Fruit fly (Drosophila melanogaster): ENCODE data around the gene Sld5.

Gene Sld5

dm6 chr3R:26008892-26009539 lies 47.3 kb downstream of the Sld5 start (continued):
- peak; percentile 80 for TF ChIP-seq sv (GFP tag; optimal IDR thresholded peaks at IDR 0.05)
- TF ChIP-seq Mio (GFP tag; optimal IDR thresholded peaks at IDR 0.05), result peak; percentile 36
- TF ChIP-seq CG9705 (GFP tag; optimal IDR thresholded peaks at IDR 0.05), result peak; percentile 90
- TF ChIP-seq dsf (GFP tag; optimal IDR thresholded peaks at IDR 0.05; ENCODE audit: borderline replicate concordance), result peak; percentile 72
- no peak for TF ChIP-seq pan (optimal IDR thresholded peaks at IDR 0.05)

dm6 chr3R:26007964-26008868 lies 48.1 kb downstream of the Sld5 start:
- TF ChIP-seq Dfd (GFP tag; optimal IDR thresholded peaks at IDR 0.05) (peak; percentile 59), h (GFP tag; optimal IDR thresholded peaks at IDR 0.05) (peak; percentile 87), Rel (GFP tag; optimal IDR thresholded peaks at IDR 0.05) (peak; percentile 14), Rel (tag; optimal IDR thresholded peaks at IDR 0.05) (peak; percentile 87), fru (GFP tag; optimal IDR thresholded peaks at IDR 0.05) (peak; percentile 18), jim (GFP tag; optimal IDR thresholded peaks at IDR 0.05) (peak; percentile 48), Vsx2 (GFP tag; optimal IDR thresholded peaks at IDR 0.05; ENCODE audit: partially characterized antibody) (no peak), ey (GFP tag; optimal IDR thresholded peaks at IDR 0.05) (peak; percentile 20), Sp1 (GFP tag; optimal IDR thresholded peaks at IDR 0.05) (peak; percentile 70), lola (GFP tag; optimal IDR thresholded peaks at IDR 0.05) (no peak), woc (GFP tag; optimal IDR thresholded peaks at IDR 0.05) (peak; percentile 42), CG9705 (GFP tag; optimal IDR thresholded peaks at IDR 0.05) (peak; percentile 2), dl (GFP tag; optimal IDR thresholded peaks at IDR 0.05; ENCODE audit: insufficient read depth in 1 of 2, partially characterized antibody in 2 of 2) (peak; percentile 34 to 51), brk (GFP tag; optimal IDR thresholded peaks at IDR 0.05) (peak; percentile 10), HLH106 (tag; optimal IDR thresholded peaks at IDR 0.05) (no peak), usp (GFP tag; optimal IDR thresholded peaks at IDR 0.05) (no peak), br (GFP tag; optimal IDR thresholded peaks at IDR 0.05) (peak; percentile 54)

- TF ChIP-seq rgr (GFP tag; optimal IDR thresholded peaks at IDR 0.05) (no peak), ey (GFP tag; optimal IDR thresholded peaks at IDR 0.05) (no peak), CG32264 (GFP tag; optimal IDR thresholded peaks at IDR 0.05) (no peak), Myc (optimal IDR thresholded peaks at IDR 0.05) (no peak), Abd-B (GFP tag; optimal IDR thresholded peaks at IDR 0.05) (no peak), jim (GFP tag; optimal IDR thresholded peaks at IDR 0.05) (no peak), Vsx2 (GFP tag; optimal IDR thresholded peaks at IDR 0.05; ENCODE audit: partially characterized antibody) (no peak), woc (GFP tag; optimal IDR thresholded peaks at IDR 0.05) (no peak), Mio (GFP tag; optimal IDR thresholded peaks at IDR 0.05) (no peak)
These were observed 49.0 kb downstream of the Sld5 start for dm6 chr3R:26007298-26007697.

DNA sequence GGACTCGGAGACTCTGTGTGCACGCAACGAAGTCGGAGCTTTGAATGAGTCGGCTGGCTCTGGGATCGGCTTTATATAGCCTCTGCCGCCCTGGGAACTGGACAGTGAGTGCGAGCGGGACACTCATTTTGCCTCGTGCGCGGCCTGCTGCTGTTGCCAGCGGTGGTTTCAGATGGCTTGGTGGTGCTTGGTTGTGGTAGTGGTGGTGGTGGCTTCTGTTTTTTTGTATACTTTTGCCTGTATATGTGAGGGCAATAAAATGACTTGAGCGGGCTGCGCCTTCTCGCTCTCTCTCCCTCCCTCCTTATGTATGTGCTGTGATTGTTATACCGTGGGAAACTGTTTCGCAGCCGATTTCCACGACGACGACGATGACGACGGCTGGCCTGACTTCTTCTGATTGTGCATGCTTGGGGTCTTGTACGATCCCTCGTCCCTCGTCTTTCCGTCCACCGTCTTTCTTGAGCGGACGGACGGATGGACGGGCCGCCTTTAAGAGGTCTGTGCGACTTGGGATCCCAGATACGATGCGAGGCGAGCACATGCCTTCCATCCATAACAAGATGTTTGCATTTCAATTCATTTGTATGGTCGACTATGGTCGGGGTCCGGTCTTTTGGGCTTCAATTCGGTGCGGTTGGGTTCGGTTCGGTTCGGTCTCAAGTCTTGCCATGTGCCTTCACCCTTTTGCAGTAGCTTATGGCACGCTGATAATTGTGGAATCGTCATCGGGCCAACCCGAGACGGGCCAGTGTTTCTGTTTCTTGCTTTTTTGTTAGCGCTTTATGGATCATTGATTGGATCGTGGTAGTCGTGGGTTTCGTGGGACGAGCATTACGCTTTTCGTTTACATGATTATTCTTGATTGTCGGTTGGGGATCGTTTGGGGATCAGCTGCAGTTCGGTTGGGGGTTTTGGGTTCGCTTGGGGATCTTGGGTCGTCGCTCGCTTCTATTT lies 50.1 kb downstream of the Sld5 start:
- no peak for TF ChIP-seq CG9705 (GFP tag; optimal IDR thresholded peaks at IDR 0.05)
- TF ChIP-seq Hr78 (GFP tag; optimal IDR thresholded peaks at IDR 0.05), result no peak
- TF ChIP-seq Rel (GFP tag; optimal IDR thresholded peaks at IDR 0.05), result peak; percentile 78
- TF ChIP-seq Rel (tag; optimal IDR thresholded peaks at IDR 0.05), result peak; percentile 64
- TF ChIP-seq Hr83 (GFP tag; optimal IDR thresholded peaks at IDR 0.05; ENCODE audit: poor library complexity, severe bottlenecking), result peak; percentile 55
- no peak for TF ChIP-seq br (GFP tag; optimal IDR thresholded peaks at IDR 0.05)
- peak; percentile 63 for TF ChIP-seq brk (GFP tag; optimal IDR thresholded peaks at IDR 0.05)
- TF ChIP-seq Sp1 (GFP tag; optimal IDR thresholded peaks at IDR 0.05), result peak; percentile 32
- TF ChIP-seq rgr (GFP tag; optimal IDR thresholded peaks at IDR 0.05), result no peak
- no peak for TF ChIP-seq ey (GFP tag; optimal IDR thresholded peaks at IDR 0.05)
- TF ChIP-seq sv (GFP tag; optimal IDR thresholded peaks at IDR 0.05), result no peak
- peak; percentile 36 for TF ChIP-seq Hnf4 (GFP tag; optimal IDR thresholded peaks at IDR 0.05)
- no peak for TF ChIP-seq Myc (optimal IDR thresholded peaks at IDR 0.05)
- TF ChIP-seq Jra (GFP tag; optimal IDR thresholded peaks at IDR 0.05), result peak; percentile 63
- TF ChIP-seq N (GFP tag; optimal IDR thresholded peaks at IDR 0.05), result peak; percentile 30
- peak; percentile 74 for TF ChIP-seq CrebA (GFP tag; optimal IDR thresholded peaks at IDR 0.05; ENCODE audit: borderline replicate concordance)
- no peak for TF ChIP-seq usp (GFP tag; optimal IDR thresholded peaks at IDR 0.05)
- no peak for TF ChIP-seq Mio (GFP tag; optimal IDR thresholded peaks at IDR 0.05)
- no peak for TF ChIP-seq HLH106 (tag; optimal IDR thresholded peaks at IDR 0.05)
- TF ChIP-seq dsf (GFP tag; optimal IDR thresholded peaks at IDR 0.05; ENCODE audit: borderline replicate concordance), result no peak
- no peak for TF ChIP-seq Dfd (GFP tag; optimal IDR thresholded peaks at IDR 0.05)
- TF ChIP-seq OdsH (GFP tag; optimal IDR thresholded peaks at IDR 0.05), result no peak
- peak; percentile 52 for TF ChIP-seq psq (GFP tag; optimal IDR thresholded peaks at IDR 0.05)
- TF ChIP-seq dmrt93B (GFP tag; optimal IDR thresholded peaks at IDR 0.05), result no peak
- TF ChIP-seq dl (GFP tag; optimal IDR thresholded peaks at IDR 0.05; ENCODE audit: insufficient read depth in 1 of 2, partially characterized antibody in 2 of 2), result peak in 1 of 2 experiments; percentile 46
- peak; percentile 49 for TF ChIP-seq Dif (GFP tag; optimal IDR thresholded peaks at IDR 0.05; ENCODE audit: partially characterized antibody)
- no peak for TF ChIP-seq CG32264 (GFP tag; optimal IDR thresholded peaks at IDR 0.05)
- peak; percentile 68 for TF ChIP-seq jim (GFP tag; optimal IDR thresholded peaks at IDR 0.05)
- TF ChIP-seq tai (GFP tag; optimal IDR thresholded peaks at IDR 0.05), result no peak

Measured in whole organism, wandering third instar larva.